Worm (Caenorhabditis elegans) whole organism, L3 larva: ENCODE data around the gene T15B7.15.

ENCODE experiments used
- R02D3.7 ChIP-seq: fragments of 150-350 bp; optimal IDR thresholded peaks from 2 replicates; lab custom pipeline; 2014; ENCODE audit warnings: missing biosample characterization, missing genetic modification characterization
- aly-2 ChIP-seq: fragments of 150-350 bp; optimal IDR thresholded peaks from 2 replicates; lab custom pipeline; 2014; ENCODE audit warnings: missing biosample characterization, missing genetic modification characterization
- elt-2 ChIP-seq: sonication (generic microtip); optimal IDR thresholded peaks from 2 replicates; lab custom pipeline; 2016; ENCODE audit warnings: missing genetic modification reagents, mild to moderate bottlenecking, missing genetic modification characterization, missing compliant biosample characterization
- fkh-10 ChIP-seq: sonication (generic microtip); optimal IDR thresholded peaks from 2 replicates; lab custom pipeline; 2017; ENCODE audit warnings: missing biosample characterization, missing genetic modification reagents, missing genetic modification characterization
- nhr-237 ChIP-seq: fragments of 150-350 bp; optimal IDR thresholded peaks from 2 replicates; lab custom pipeline; 2014; ENCODE audit warnings: missing biosample characterization, missing genetic modification characterization
- nhr-25 ChIP-seq: sonication (generic microtip); optimal IDR thresholded peaks from 2 replicates; lab custom pipeline; 2017; ENCODE audit warnings: missing biosample characterization, missing genetic modification characterization
- pqm-1 ChIP-seq: fragments of 150-350 bp; optimal IDR thresholded peaks from 2 replicates; lab custom pipeline; 2017; ENCODE audit warnings: missing biosample characterization, missing genetic modification characterization, inconsistent platforms
- snpc-4 ChIP-seq: fragments of 150-350 bp; optimal IDR thresholded peaks from 2 replicates; lab custom pipeline; 2014; ENCODE audit warnings: missing biosample characterization, missing genetic modification characterization
- unc-62 ChIP-seq: fragments of 150-350 bp; sonication (generic microtip); optimal IDR thresholded peaks from 4 replicates; lab custom pipeline; 2014; ENCODE audit warnings: missing biosample characterization, missing genetic modification reagents, missing genetic modification characterization
- zag-1 ChIP-seq: fragments of 150-350 bp; optimal IDR thresholded peaks from 2 replicates; lab custom pipeline; 2014; ENCODE audit warnings: missing biosample characterization, missing genetic modification characterization

- TF ChIP-seq fkh-10 (GFP tag; lab: Kevin White, UChicago) (no peak), nhr-237 (tag; lab: Kevin White, UChicago) (no peak), aly-2 (tag; lab: Kevin White, UChicago) (no peak), snpc-4 (tag; lab: Kevin White, UChicago) (no peak), pqm-1 (tag; lab: Kevin White, UChicago) (no peak), unc-62 (GFP tag; lab: Kevin White, UChicago) (no peak), zag-1 (tag; lab: Kevin White, UChicago) (no peak), elt-2 (tag; lab: Kevin White, UChicago) (no peak), R02D3.7 (tag; lab: Kevin White, UChicago) (no peak), nhr-25 (tag; lab: Kevin White, UChicago) (no peak)
Measured at ce11 chrV:6803992-6804391, 34.5 kb downstream of the T15B7.15 start, which contains the start of gene dmsr-11.
